Worm (Caenorhabditis elegans) whole organism, young adult: ENCODE results near the gene clec-26.

Source experiments
- Y53F4B.3 ChIP-seq: fragments of 200-800 bp; sonication (Bioruptor generic); IDR thresholded peaks from 2 replicates; pipeline ENCODE4 v1.3.6; 2022; ENCODE audit warnings: missing genetic modification reagents, missing genetic modification characterization, missing compliant biosample characterization
- ceh-27 ChIP-seq: fragments of 200-800 bp; sonication (Bioruptor generic); optimal IDR thresholded peaks from 2 replicates; lab custom pipeline; 2018; ENCODE audit warnings: mild to moderate bottlenecking, missing genetic modification characterization, moderate library complexity, missing compliant biosample characterization
- egl-18 ChIP-seq: fragments of 200-800 bp; sonication (Bioruptor generic); IDR thresholded peaks from 2 replicates; pipeline ENCODE4 v1.3.6; 2022; ENCODE audit warnings: missing genetic modification reagents, missing genetic modification characterization, missing compliant biosample characterization
- ets-4 ChIP-seq: fragments of 200-800 bp; sonication (Bioruptor generic); optimal IDR thresholded peaks from 2 replicates; lab custom pipeline; 2018; ENCODE audit warnings: mild to moderate bottlenecking, missing genetic modification characterization, missing compliant biosample characterization
- let-526 ChIP-seq: fragments of 200-800 bp; sonication (Bioruptor generic); IDR thresholded peaks from 2 replicates; pipeline ENCODE4 v1.3.6; 2022; ENCODE audit warnings: missing genetic modification reagents, missing genetic modification characterization, missing compliant biosample characterization
- mxl-1 ChIP-seq: sonication (generic microtip); optimal IDR thresholded peaks from 2 replicates; lab custom pipeline; 2016; ENCODE audit warnings: missing genetic modification characterization, missing compliant biosample characterization
- repo-1 ChIP-seq: sonication (generic microtip); optimal IDR thresholded peaks from 2 replicates; lab custom pipeline; 2017; ENCODE audit warnings: mild to moderate bottlenecking, missing genetic modification characterization, missing compliant biosample characterization
- snpc-1.1 ChIP-seq: sonication (generic microtip); optimal IDR thresholded peaks from 2 replicates; lab custom pipeline; 2017; ENCODE audit warnings: missing genetic modification characterization, mild to moderate bottlenecking, missing compliant biosample characterization, antibody characterized with exemption, moderate library complexity, missing genotype, missing genetic modification reagents; ENCODE audit not compliant: insufficient read depth

clec-26 gene

DNA sequence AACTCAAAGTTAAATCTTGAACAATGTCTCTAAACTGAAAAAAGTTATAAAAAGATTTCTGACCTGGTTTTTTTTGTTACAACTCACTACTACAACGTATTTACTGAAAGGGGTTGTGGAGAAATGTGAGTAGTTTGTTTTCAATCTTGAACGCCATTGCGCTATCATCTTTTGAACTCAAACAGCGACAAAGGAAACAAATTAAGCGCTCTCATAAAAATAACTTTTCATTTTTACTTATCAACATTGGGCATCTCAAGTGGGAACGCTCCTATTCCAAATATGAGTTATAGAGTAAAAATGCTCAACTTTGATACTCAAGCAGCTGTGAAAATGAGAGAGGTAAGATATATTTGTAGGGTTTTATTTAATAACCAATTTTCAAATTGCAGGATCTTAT lies 45.0 kb downstream of the clec-26 start, which contains the start of gene F09C6.15 (continued):
- no peak for TF ChIP-seq snpc-1.1
- TF ChIP-seq repo-1 (tag; lab: Kevin White, UChicago), result no peak
- no peak for TF ChIP-seq mxl-1

DNA sequence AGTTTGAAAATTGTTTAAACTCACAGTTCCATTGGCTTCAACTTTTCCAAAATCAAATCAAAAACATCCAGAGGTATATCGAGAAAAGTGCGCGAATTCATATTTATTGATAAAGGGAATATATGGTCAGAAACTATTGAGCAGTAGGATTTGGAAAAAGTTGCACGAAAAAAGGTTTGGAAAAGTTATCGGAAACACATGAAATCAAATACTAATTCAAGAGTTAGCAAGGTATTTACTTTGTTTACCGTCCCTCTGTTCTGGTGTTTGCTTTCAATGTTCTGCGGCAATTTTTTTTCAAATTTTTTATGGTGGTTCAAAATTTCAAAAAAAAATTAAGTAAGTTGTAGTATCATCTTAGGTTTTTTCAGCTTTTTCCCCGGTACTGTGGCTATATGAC lies 50.9 kb downstream of the clec-26 start, which contains the start of gene fbxa-45:
fbxa-45 (minus strand) TSS at position 101 of the 400 bp plus-strand sequence.
- TF ChIP-seq Y53F4B.3 (no peak), egl-18 (GFP tag; lab: Robert Waterston, UW) (0 out of 2 replicates have a peak, but pooled peaks have one; percentile 26), ets-4 (no peak), let-526 (GFP tag; lab: Robert Waterston, UW) (no peak), ceh-27 (no peak)
